Fruit fly (Drosophila melanogaster): Measurements from ENCODE around the gene CG15473.
A peak's percentile ranks its signal among the peaks of the same experiment; 100 is the strongest.

Gene CG15473

dm6 chrX:4666650-4667360 lies 12.5 kb upstream of the CG15473 start, which contains the start of gene CG3009 (continued):
- TF ChIP-seq achi (GFP tag; optimal IDR thresholded peaks at IDR 0.05) (peak; percentile 97), Gug (GFP tag; IDR thresholded peaks at IDR 0.05) (peak; percentile 96), svp (GFP tag) (peak; percentile 99), Sox15 (GFP tag; optimal IDR thresholded peaks at IDR 0.05) (peak; percentile 96), topi (GFP tag; optimal IDR thresholded peaks at IDR 0.05) (peak; percentile 99), CG32006 (GFP tag; optimal IDR thresholded peaks at IDR 0.05) (peak; percentile 98), CG16779 (tag; optimal IDR thresholded peaks at IDR 0.05) (peak; percentile 95), dsx (GFP tag; optimal IDR thresholded peaks at IDR 0.05; ENCODE audit: poor library complexity, severe bottlenecking) (peak; percentile 93), CG6163 (GFP tag; IDR thresholded peaks at IDR 0.05) (peak; percentile 98), CG15336 (GFP tag; IDR thresholded peaks at IDR 0.05) (peak; percentile 98), eg (GFP tag; IDR thresholded peaks at IDR 0.05) (peak; percentile 98), CG3919 (GFP tag; optimal IDR thresholded peaks at IDR 0.05) (peak; percentile 98), CG8632 (GFP tag; optimal IDR thresholded peaks at IDR 0.05) (peak; percentile 97), CG3032 (tag; optimal IDR thresholded peaks at IDR 0.05) (peak; percentile 94), esn (GFP tag; optimal IDR thresholded peaks at IDR 0.05) (peak; percentile 99), dac (GFP tag; optimal IDR thresholded peaks at IDR 0.05) (peak; percentile 97), CG1621 (tag; optimal IDR thresholded peaks at IDR 0.05) (peak; percentile 96), CG6808 (GFP tag; optimal IDR thresholded peaks at IDR 0.05) (peak; percentile 95), CG6792 (GFP tag; optimal IDR thresholded peaks at IDR 0.05) (peak; percentile 99), Hr39 (GFP tag; optimal IDR thresholded peaks at IDR 0.05) (peak; percentile 98), lz (GFP tag; optimal IDR thresholded peaks at IDR 0.05) (peak; percentile 98), CG8319 (GFP tag; optimal IDR thresholded peaks at IDR 0.05) (peak; percentile 97), cyc (GFP tag; optimal IDR thresholded peaks at IDR 0.05) (peak; percentile 98), Eip93F (GFP tag; optimal IDR thresholded peaks at IDR 0.05) (peak; percentile 79), CG10669 (GFP tag; optimal IDR thresholded peaks at IDR 0.05) (peak; percentile 96), Hr4 (GFP tag; optimal IDR thresholded peaks at IDR 0.05) (peak; percentile 97), Eip75B (GFP tag; optimal IDR thresholded peaks at IDR 0.05) (peak; percentile 98), CG11294 (GFP tag; IDR thresholded peaks at IDR 0.05) (peak; percentile 93), CG34406 (GFP tag; optimal IDR thresholded peaks at IDR 0.05) (peak; percentile 97), Ets96B (tag; optimal IDR thresholded peaks at IDR 0.05) (peak; percentile 96)

dm6 chrX:4664107-4664506 lies 9.8 kb upstream of the CG15473 start:
- TF ChIP-seq Eip93F (GFP tag; optimal IDR thresholded peaks at IDR 0.05) = no peak
- TF ChIP-seq CG10631 (GFP tag; optimal IDR thresholded peaks at IDR 0.05) = no peak
- TF ChIP-seq svp (GFP tag) = peak; percentile 28
- no peak for TF ChIP-seq CG10669 (GFP tag; optimal IDR thresholded peaks at IDR 0.05)
- no peak for TF ChIP-seq CG15336 (GFP tag; IDR thresholded peaks at IDR 0.05)
- no peak for TF ChIP-seq Smox (GFP tag; optimal IDR thresholded peaks at IDR 0.05)
- no peak for TF ChIP-seq CG3032 (tag; optimal IDR thresholded peaks at IDR 0.05)
- TF ChIP-seq Met (GFP tag; optimal IDR thresholded peaks at IDR 0.05) = no peak
- no peak for TF ChIP-seq salr (GFP tag; optimal IDR thresholded peaks at IDR 0.05)
- TF ChIP-seq Sox14 (GFP tag; optimal IDR thresholded peaks at IDR 0.05) = no peak
- TF ChIP-seq Lpt (GFP tag; optimal IDR thresholded peaks at IDR 0.05) = no peak
- TF ChIP-seq CG8119 (GFP tag; IDR thresholded peaks at IDR 0.05) = no peak
- TF ChIP-seq esn (GFP tag; optimal IDR thresholded peaks at IDR 0.05) = no peak
- TF ChIP-seq topi (GFP tag; optimal IDR thresholded peaks at IDR 0.05) = no peak
- TF ChIP-seq pdm3 (GFP tag; optimal IDR thresholded peaks at IDR 0.05) = no peak
- no peak for TF ChIP-seq spab (GFP tag; optimal IDR thresholded peaks at IDR 0.05)
- no peak for TF ChIP-seq CG6854 (GFP tag; optimal IDR thresholded peaks at IDR 0.05)
- no peak for TF ChIP-seq cyc (GFP tag; optimal IDR thresholded peaks at IDR 0.05)
- TF ChIP-seq CG11762 (GFP tag; optimal IDR thresholded peaks at IDR 0.05; ENCODE audit: insufficient read depth) = no peak
- TF ChIP-seq CG11902 (GFP tag; optimal IDR thresholded peaks at IDR 0.05) = no peak
- no peak for TF ChIP-seq CG8319 (GFP tag; optimal IDR thresholded peaks at IDR 0.05)
- no peak for TF ChIP-seq CG31627 (GFP tag; optimal IDR thresholded peaks at IDR 0.05)
- TF ChIP-seq CG8632 (GFP tag; optimal IDR thresholded peaks at IDR 0.05) = no peak
- TF ChIP-seq fd85E (GFP tag; optimal IDR thresholded peaks at IDR 0.05) = no peak
- no peak for TF ChIP-seq dsx (GFP tag; optimal IDR thresholded peaks at IDR 0.05; ENCODE audit: poor library complexity, severe bottlenecking)
- TF ChIP-seq acj6 (GFP tag; optimal IDR thresholded peaks at IDR 0.05) = no peak
- TF ChIP-seq lz (GFP tag; optimal IDR thresholded peaks at IDR 0.05) = no peak
- TF ChIP-seq achi (GFP tag; optimal IDR thresholded peaks at IDR 0.05) = no peak
- peak; percentile 7 for TF ChIP-seq Ets96B (tag; optimal IDR thresholded peaks at IDR 0.05)
- no peak for TF ChIP-seq Hr38 (GFP tag; optimal IDR thresholded peaks at IDR 0.05)
- no peak for TF ChIP-seq CG34406 (GFP tag; optimal IDR thresholded peaks at IDR 0.05)
- TF ChIP-seq Sox15 (GFP tag; optimal IDR thresholded peaks at IDR 0.05) = no peak
- no peak for TF ChIP-seq fkh (GFP tag; optimal IDR thresholded peaks at IDR 0.05)
- TF ChIP-seq vri (GFP tag; optimal IDR thresholded peaks at IDR 0.05) = no peak
- no peak for TF ChIP-seq CG1621 (tag; optimal IDR thresholded peaks at IDR 0.05)
